Worm (Caenorhabditis elegans) whole organism, L1 larva: ENCODE data around the gene srt-53.

Experiments
- alr-1 ChIP-seq: fragments of 200-800 bp; sonication (Bioruptor generic); optimal IDR thresholded peaks from 2 replicates; lab custom pipeline; 2018; ENCODE audit warnings: borderline replicate concordance, mild to moderate bottlenecking, missing genetic modification characterization, missing compliant biosample characterization
- ama-1 ChIP-seq: fragments of 150-350 bp; optimal IDR thresholded peaks from 2 replicates; lab custom pipeline; 2014
- ceh-8 ChIP-seq: fragments of 200-800 bp; sonication (Bioruptor generic); optimal IDR thresholded peaks from 2 replicates; lab custom pipeline; 2018; ENCODE audit warnings: mild to moderate bottlenecking, missing genetic modification characterization, moderate library complexity, missing compliant biosample characterization
- nhr-237 ChIP-seq: fragments of 150-350 bp; optimal IDR thresholded peaks from 2 replicates; lab custom pipeline; 2014; ENCODE audit warnings: missing biosample characterization, missing genetic modification characterization

- TF ChIP-seq ama-1 (no peak), ceh-8 (GFP tag; lab: Kevin White, UChicago) (no peak), alr-1 (tag; lab: Kevin White, UChicago) (no peak), nhr-237 (tag; lab: Kevin White, UChicago) (no peak)
These were observed 31.8 kb downstream of the srt-53 start for ce11 chrV:7908431-7908830.
